Fruit fly (Drosophila melanogaster): ENCODE data around the gene Uch-L5.

The Uch-L5 gene

DNA sequence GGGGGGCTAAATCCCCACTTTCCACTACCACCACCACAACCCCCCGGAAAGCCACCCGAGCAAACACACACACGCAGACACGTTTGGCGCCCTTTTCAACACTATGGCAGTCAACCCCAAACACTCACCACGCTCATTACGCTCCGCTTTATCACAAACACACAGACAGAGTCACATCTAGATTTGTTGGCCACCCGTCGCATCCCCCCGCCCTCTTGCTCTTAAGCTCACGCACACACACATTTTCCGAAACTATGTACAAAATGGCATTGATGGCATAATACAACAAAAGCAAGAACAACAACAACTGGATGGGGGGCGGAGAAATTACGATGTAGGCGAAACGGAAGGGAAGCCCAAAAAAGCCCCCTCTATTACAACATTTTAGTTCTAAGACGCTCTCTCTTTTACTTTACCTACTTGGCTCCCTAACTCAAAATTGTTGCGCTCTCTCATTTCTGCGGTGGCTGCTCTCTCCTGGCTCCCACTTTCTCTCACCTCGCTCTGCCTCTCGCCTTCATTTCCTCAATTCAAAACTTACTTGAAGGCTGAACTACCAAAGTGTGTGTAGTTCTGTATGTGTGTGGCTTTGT is 11.0 kb downstream of the Uch-L5 start (continued):
- TF ChIP-seq row (GFP tag; IDR thresholded peaks at IDR 0.05) (peak; percentile 13; the same call in 1 of the 3 replicates), CG11085 (GFP tag; IDR thresholded peaks at IDR 0.05) (no peak), CG8765 (GFP tag; IDR thresholded peaks at IDR 0.05) (no peak), fd96Cb (tag; optimal IDR thresholded peaks at IDR 0.05) (no peak), aop (GFP tag; IDR thresholded peaks at IDR 0.05) (no peak), Hey (tag; optimal IDR thresholded peaks at IDR 0.05) (peak; percentile 30), Xbp1 (GFP tag; optimal IDR thresholded peaks at IDR 0.05) (no peak), fd102C (GFP tag; optimal IDR thresholded peaks at IDR 0.05) (no peak), ac (GFP tag; optimal IDR thresholded peaks at IDR 0.05) (no peak), CG3995 (GFP tag; optimal IDR thresholded peaks at IDR 0.05) (no peak), br (optimal IDR thresholded peaks at IDR 0.05) (no peak), crp (GFP tag; optimal IDR thresholded peaks at IDR 0.05) (no peak), Rx (GFP tag; IDR thresholded peaks at IDR 0.05) (no peak), sd (tag; optimal IDR thresholded peaks at IDR 0.05) (peak; percentile 51), CG13894 (tag; optimal IDR thresholded peaks at IDR 0.05) (peak; percentile 49), bbx (GFP tag; IDR thresholded peaks at IDR 0.05; ENCODE audit: partially characterized antibody) (peak; percentile 31; the same call in 1 of the 2 replicates), CG3847 (GFP tag; IDR thresholded peaks at IDR 0.05) (0 out of 2 replicates have a peak, but pooled peaks have one; percentile 17), bowl (GFP tag; IDR thresholded peaks at IDR 0.05) (no peak), Mes4 (GFP tag; optimal IDR thresholded peaks at IDR 0.05) (no peak), nom (GFP tag; optimal IDR thresholded peaks at IDR 0.05) (no peak), CG10321 (GFP tag; IDR thresholded peaks at IDR 0.05) (no peak), CG17912 (GFP tag; optimal IDR thresholded peaks at IDR 0.05) (no peak), unc-4 (GFP tag; IDR thresholded peaks at IDR 0.05; ENCODE audit: partially characterized antibody) (no peak), tin (GFP tag; optimal IDR thresholded peaks at IDR 0.05) (no peak), seq (GFP tag; IDR thresholded peaks at IDR 0.05) (no peak), CG17385 (GFP tag; optimal IDR thresholded peaks at IDR 0.05) (no peak), CG14050 (GFP tag; IDR thresholded peaks at IDR 0.05) (no peak), Dll (GFP tag; IDR thresholded peaks at IDR 0.05; ENCODE audit: partially characterized antibody) (no peak), CG11093 (GFP tag; IDR thresholded peaks at IDR 0.05) (no peak), Awh (GFP tag; IDR thresholded peaks at IDR 0.05) (no peak), CG2199 (GFP tag; IDR thresholded peaks at IDR 0.05) (no peak), sc (optimal IDR thresholded peaks at IDR 0.05) (no peak), sc (GFP tag; optimal IDR thresholded peaks at IDR 0.05) (no peak), CG18599 (GFP tag; optimal IDR thresholded peaks at IDR 0.05) (peak; percentile 16), yki (optimal IDR thresholded peaks at IDR 0.05) (peak; percentile 49), CG1602 (GFP tag; optimal IDR thresholded peaks at IDR 0.05) (no peak), CG32767 (GFP tag; IDR thresholded peaks at IDR 0.05) (0 out of 2 replicates have a peak, but pooled peaks have one; percentile 28), GATAe (GFP tag; conservative IDR thresholded peaks at IDR 0.05) (no peak), CG33557 (GFP tag; optimal IDR thresholded peaks at IDR 0.05) (peak; percentile 1), Hr3 (GFP tag; optimal IDR thresholded peaks at IDR 0.05) (no peak), CG3281 (GFP tag; optimal IDR thresholded peaks at IDR 0.05) (no peak), ind (GFP tag; optimal IDR thresholded peaks at IDR 0.05) (no peak), CG11696 (GFP tag; IDR thresholded peaks at IDR 0.05) (no peak), CG8359 (GFP tag; optimal IDR thresholded peaks at IDR 0.05; ENCODE audit: borderline replicate concordance) (no peak), run (tag; optimal IDR thresholded peaks at IDR 0.05) (no peak), vvl (GFP tag; IDR thresholded peaks at IDR 0.05) (peak; percentile 29; the same call in 1 of the 2 replicates), jumu (GFP tag; optimal IDR thresholded peaks at IDR 0.05) (no peak), CG32532 (GFP tag; IDR thresholded peaks at IDR 0.05) (no peak), CG15601 (tag; optimal IDR thresholded peaks at IDR 0.05) (no peak), CG8290 (GFP tag; optimal IDR thresholded peaks at IDR 0.05) (no peak), CG8290 (tag; optimal IDR thresholded peaks at IDR 0.05) (peak; percentile 10 to 50), Lim3 (GFP tag; IDR thresholded peaks at IDR 0.05) (no peak)
